Worm (Caenorhabditis elegans) whole organism, mixed stage, embryonic: ENCODE results near the gene K12H6.2.

Experiments used
- M03D4.4 ChIP-seq: sonication (generic microtip); optimal IDR thresholded peaks from 2 replicates; lab custom pipeline; 2017; ENCODE audit warnings: mild to moderate bottlenecking, missing genetic modification characterization, missing compliant biosample characterization
- bed-3 ChIP-seq: fragments of 200-800 bp; sonication (Bioruptor generic); optimal IDR thresholded peaks from 3 replicates; lab custom pipeline; 2018; ENCODE audit warnings: mild to moderate bottlenecking, missing genetic modification characterization, moderate library complexity, missing compliant biosample characterization
- blmp-1 ChIP-seq: fragments of 150-350 bp; optimal IDR thresholded peaks from 2 replicates; lab custom pipeline; 2014; ENCODE audit warnings: missing biosample characterization, missing genetic modification characterization
- ceh-39 ChIP-seq: fragments of 150-350 bp; optimal IDR thresholded peaks from 2 replicates; lab custom pipeline; 2014; ENCODE audit warnings: missing biosample characterization, missing genetic modification characterization
- ceh-43 ChIP-seq: fragments of 200-800 bp; sonication (Bioruptor generic); optimal IDR thresholded peaks from 2 replicates; lab custom pipeline; 2018; ENCODE audit warnings: mild to moderate bottlenecking, missing genetic modification characterization, moderate library complexity, missing compliant biosample characterization
- ceh-83 ChIP-seq: fragments of 200-800 bp; sonication (Bioruptor generic); optimal IDR thresholded peaks from 2 replicates; lab custom pipeline; 2018; ENCODE audit warnings: mild to moderate bottlenecking, missing genetic modification characterization, missing compliant biosample characterization
- ces-1 ChIP-seq: fragments of 150-350 bp; optimal IDR thresholded peaks from 2 replicates; lab custom pipeline; 2014; ENCODE audit warnings: missing biosample characterization, missing genetic modification reagents, missing genetic modification characterization
- cnd-1 ChIP-seq: fragments of 200-800 bp; sonication (Bioruptor generic); optimal IDR thresholded peaks from 2 replicates; lab custom pipeline; 2018; ENCODE audit warnings: mild to moderate bottlenecking, missing genetic modification characterization, missing compliant biosample characterization
- drap-1 ChIP-seq: fragments of 200-800 bp; sonication (Bioruptor generic); optimal IDR thresholded peaks from 3 replicates; lab custom pipeline; 2018; ENCODE audit warnings: mild to moderate bottlenecking, missing genetic modification characterization, missing compliant biosample characterization
- elt-1 ChIP-seq: sonication (generic microtip); optimal IDR thresholded peaks from 2 replicates; lab custom pipeline; 2017; ENCODE audit warnings: missing genetic modification characterization, mild to moderate bottlenecking, missing compliant biosample characterization, antibody characterized with exemption, moderate library complexity, borderline replicate concordance; ENCODE audit not compliant: insufficient read depth
- elt-3 ChIP-seq: fragments of 150-350 bp; optimal IDR thresholded peaks from 2 replicates; lab custom pipeline; 2014; ENCODE audit warnings: missing biosample characterization, missing genetic modification characterization
- flh-1 ChIP-seq: fragments of 200-800 bp; sonication (Bioruptor generic); optimal IDR thresholded peaks from 2 replicates; lab custom pipeline; 2018; ENCODE audit warnings: mild to moderate bottlenecking, missing genetic modification characterization, moderate library complexity, missing compliant biosample characterization
- ham-2 ChIP-seq: fragments of 200-800 bp; sonication (Bioruptor generic); optimal IDR thresholded peaks from 2 replicates; lab custom pipeline; 2018; ENCODE audit warnings: mild to moderate bottlenecking, missing genetic modification characterization, missing compliant biosample characterization
- hlh-1 ChIP-seq: fragments of 150-350 bp; optimal IDR thresholded peaks from 2 replicates; lab custom pipeline; 2014; ENCODE audit warnings: missing biosample characterization, missing genetic modification reagents, missing genetic modification characterization
- lin-13 ChIP-seq: fragments of 150-350 bp; optimal IDR thresholded peaks from 2 replicates; lab custom pipeline; 2014; ENCODE audit warnings: missing biosample characterization, missing genetic modification characterization
- lin-32 ChIP-seq: fragments of 200-800 bp; sonication (Bioruptor generic); optimal IDR thresholded peaks from 2 replicates; lab custom pipeline; 2018; ENCODE audit warnings: mild to moderate bottlenecking, missing genetic modification characterization, missing compliant biosample characterization
- lsy-2 ChIP-seq: fragments of 150-350 bp; optimal IDR thresholded peaks from 2 replicates; lab custom pipeline; 2014; ENCODE audit warnings: missing biosample characterization, missing genetic modification characterization
- mab-5 ChIP-seq: fragments of 150-350 bp; optimal IDR thresholded peaks from 2 replicates; lab custom pipeline; 2014; ENCODE audit warnings: missing biosample characterization, missing genetic modification characterization
- mep-1 ChIP-seq: fragments of 150-350 bp; optimal IDR thresholded peaks from 2 replicates; lab custom pipeline; 2017; ENCODE audit warnings: missing biosample characterization, missing genetic modification reagents, missing genetic modification characterization, inconsistent platforms
- mls-2 ChIP-seq: sonication (generic microtip); optimal IDR thresholded peaks from 2 replicates; lab custom pipeline; 2016; ENCODE audit warnings: mild to moderate bottlenecking, missing genetic modification characterization, moderate library complexity, missing compliant biosample characterization
- nhr-12 ChIP-seq: fragments of 150-350 bp; optimal IDR thresholded peaks from 2 replicates; lab custom pipeline; 2014; ENCODE audit warnings: missing biosample characterization, missing genetic modification characterization
- nhr-2 ChIP-seq: fragments of 150-350 bp; optimal IDR thresholded peaks from 2 replicates; lab custom pipeline; 2014; ENCODE audit warnings: missing biosample characterization, missing genetic modification characterization
- nhr-237 ChIP-seq: fragments of 150-350 bp; optimal IDR thresholded peaks from 2 replicates; lab custom pipeline; 2014; ENCODE audit warnings: missing biosample characterization, missing genetic modification characterization
- nhr-28 ChIP-seq: fragments of 150-350 bp; optimal IDR thresholded peaks from 2 replicates; lab custom pipeline; 2014; ENCODE audit warnings: missing biosample characterization, missing genetic modification characterization
- sem-2 ChIP-seq: fragments of 200-800 bp; sonication (Bioruptor generic); optimal IDR thresholded peaks from 2 replicates; lab custom pipeline; 2018; ENCODE audit warnings: mild to moderate bottlenecking, missing genetic modification characterization, missing compliant biosample characterization
- sptf-1 ChIP-seq: sonication (generic microtip); optimal IDR thresholded peaks from 2 replicates; lab custom pipeline; 2017; ENCODE audit warnings: mild to moderate bottlenecking, missing genetic modification characterization, moderate library complexity, missing compliant biosample characterization
- tbx-8 ChIP-seq: fragments of 200-800 bp; sonication (Bioruptor generic); optimal IDR thresholded peaks from 2 replicates; lab custom pipeline; 2018; ENCODE audit warnings: mild to moderate bottlenecking, missing genetic modification characterization, moderate library complexity, missing compliant biosample characterization
- unc-120 ChIP-seq: sonication (generic microtip); optimal IDR thresholded peaks from 2 replicates; lab custom pipeline; 2017; ENCODE audit warnings: missing genetic modification characterization, missing compliant biosample characterization; ENCODE audit not compliant: poor library complexity, severe bottlenecking
- unc-39 ChIP-seq: fragments of 150-350 bp; optimal IDR thresholded peaks from 2 replicates; lab custom pipeline; 2014; ENCODE audit warnings: missing biosample characterization, missing genetic modification characterization
- unc-62 ChIP-seq: fragments of 150-350 bp; optimal IDR thresholded peaks from 2 replicates; lab custom pipeline; 2014; ENCODE audit warnings: missing biosample characterization, missing genetic modification reagents, missing genetic modification characterization
- zip-8 ChIP-seq: fragments of 150-350 bp; optimal IDR thresholded peaks from 2 replicates; lab custom pipeline; 2014; ENCODE audit warnings: missing biosample characterization, missing genetic modification characterization
- ztf-11 ChIP-seq: fragments of 150-350 bp; optimal IDR thresholded peaks from 2 replicates; lab custom pipeline; 2014; ENCODE audit warnings: missing biosample characterization, missing genetic modification characterization

The K12H6.2 gene

ce11 chrII:2804949-2805348 is 10.4 kb downstream of the K12H6.2 start:
- no peak for TF ChIP-seq sem-2 (GFP tag; lab: Kevin White, UChicago)
- TF ChIP-seq mls-2 (tag; lab: Kevin White, UChicago): no peak
- TF ChIP-seq mep-1 (tag; lab: Kevin White, UChicago): no peak
- no peak for TF ChIP-seq nhr-237 (tag; lab: Kevin White, UChicago)
- TF ChIP-seq unc-62 (GFP tag; lab: Kevin White, UChicago): no peak
- no peak for TF ChIP-seq unc-39
- no peak for TF ChIP-seq nhr-28 (tag; lab: Kevin White, UChicago)
- no peak for TF ChIP-seq elt-1 (tag; lab: Kevin White, UChicago)
- TF ChIP-seq unc-120 (tag; lab: Kevin White, UChicago): no peak
- no peak for TF ChIP-seq nhr-2 (tag; lab: Kevin White, UChicago)

ce11 chrII:2804245-2804644 is 11.1 kb downstream of the K12H6.2 start:
- TF ChIP-seq flh-1 (GFP tag; lab: Kevin White, UChicago) (no peak), unc-120 (tag; lab: Kevin White, UChicago) (peak; percentile 50), ces-1 (GFP tag; lab: Kevin White, UChicago) (peak; percentile 12)
- TF ChIP-seq, all 35 proteins: peak for 2

ce11 chrII:2802804-2803586 is 12.3 kb downstream of the K12H6.2 start:
- no peak for TF ChIP-seq drap-1
- no peak for TF ChIP-seq flh-1 (GFP tag; lab: Kevin White, UChicago)
- no peak for TF ChIP-seq unc-120 (tag; lab: Kevin White, UChicago)
- TF ChIP-seq ceh-83 (GFP tag; lab: Kevin White, UChicago): no peak
- no peak for TF ChIP-seq elt-3 (tag; lab: Kevin White, UChicago)
- no peak for TF ChIP-seq elt-1 (tag; lab: Kevin White, UChicago)

ce11 chrII:2801764-2802163 is 13.6 kb downstream of the K12H6.2 start:
- TF ChIP-seq lin-13 (peak; percentile 2), bed-3 (GFP tag; lab: Kevin White, UChicago) (no peak)

ce11 chrII:2800550-2801233 is 14.7 kb downstream of the K12H6.2 start, which contains the start of gene nhr-119:
nhr-119 (minus strand) TSS chrII:2800600.
- TF ChIP-seq unc-62 (GFP tag; lab: Kevin White, UChicago): peak; percentile 79
- TF ChIP-seq ceh-83 (GFP tag; lab: Kevin White, UChicago): no peak
- TF ChIP-seq cnd-1: no peak
- TF ChIP-seq nhr-28 (tag; lab: Kevin White, UChicago): no peak
- TF ChIP-seq flh-1 (GFP tag; lab: Kevin White, UChicago): no peak
- TF ChIP-seq mep-1 (tag; lab: Kevin White, UChicago): no peak
- no peak for TF ChIP-seq ham-2 (GFP tag; lab: Kevin White, UChicago)
- no peak for TF ChIP-seq M03D4.4 (tag; lab: Kevin White, UChicago)
- TF ChIP-seq ceh-39 (tag; lab: Kevin White, UChicago): no peak
- TF ChIP-seq unc-120 (tag; lab: Kevin White, UChicago): peak; percentile 6
- no peak for TF ChIP-seq unc-39
- TF ChIP-seq elt-1 (tag; lab: Kevin White, UChicago): peak; percentile 95
- TF ChIP-seq mab-5 (tag; lab: Kevin White, UChicago): no peak
- no peak for TF ChIP-seq drap-1
- TF ChIP-seq lsy-2 (tag; lab: Kevin White, UChicago): no peak
- no peak for TF ChIP-seq nhr-12
- TF ChIP-seq zip-8 (tag; lab: Kevin White, UChicago): no peak
- peak; percentile 94 for TF ChIP-seq elt-3 (tag; lab: Kevin White, UChicago)
- TF ChIP-seq ztf-11 (tag; lab: Kevin White, UChicago): no peak
- no peak for TF ChIP-seq bed-3 (GFP tag; lab: Kevin White, UChicago)
- TF ChIP-seq nhr-237 (tag; lab: Kevin White, UChicago): peak; percentile 33
- TF ChIP-seq lin-13: no peak
- no peak for TF ChIP-seq sem-2 (GFP tag; lab: Kevin White, UChicago)
- no peak for TF ChIP-seq ceh-43 (GFP tag; lab: Kevin White, UChicago)
- no peak for TF ChIP-seq ces-1 (GFP tag; lab: Kevin White, UChicago)
- no peak for TF ChIP-seq sptf-1 (tag; lab: Kevin White, UChicago)
- TF ChIP-seq nhr-2 (tag; lab: Kevin White, UChicago): no peak
- no peak for TF ChIP-seq lin-32 (GFP tag; lab: Kevin White, UChicago)
- TF ChIP-seq blmp-1 (tag; lab: Kevin White, UChicago): no peak
- no peak for TF ChIP-seq mls-2 (tag; lab: Kevin White, UChicago)
- no peak for TF ChIP-seq tbx-8
- no peak for TF ChIP-seq hlh-1 (tag; lab: Kevin White, UChicago)
- TF ChIP-seq, all 35 proteins: peak for 5
